Worm (Caenorhabditis elegans) whole organism, L4 larva: ENCODE data around the gene F19G12.8.

ENCODE experiments used
- Y105C5A.15 ChIP-seq: fragments of 200-800 bp; sonication (Bioruptor generic); IDR thresholded peaks from 2 replicates; pipeline ENCODE4 v1.3.6; 2022; ENCODE audit warnings: missing genetic modification characterization, missing compliant biosample characterization
- ama-1 ChIP-seq: fragments of 150-350 bp; optimal IDR thresholded peaks from 2 replicates; lab custom pipeline; 2014; ENCODE audit warnings: inconsistent platforms, mixed read lengths
- cey-2 ChIP-seq: sonication (generic microtip); optimal IDR thresholded peaks from 3 replicates; lab custom pipeline; 2017; ENCODE audit warnings: missing genetic modification characterization, mild to moderate bottlenecking, missing compliant biosample characterization, antibody characterized with exemption, borderline replicate concordance; ENCODE audit not compliant: insufficient read depth
- egl-27 ChIP-seq: sonication (generic microtip); optimal IDR thresholded peaks from 3 replicates; lab custom pipeline; 2017; ENCODE audit warnings: missing biosample characterization, missing genetic modification reagents, missing genetic modification characterization
- fkh-10 ChIP-seq: fragments of 150-350 bp; optimal IDR thresholded peaks from 2 replicates; lab custom pipeline; 2014; ENCODE audit warnings: missing biosample characterization, missing genetic modification reagents, missing genetic modification characterization
- madf-5 ChIP-seq, 2 experiments: fragments of 200-800 bp; sonication (Bioruptor generic); IDR thresholded peaks; 2 replicates each; pipeline ENCODE4 v1.3.6; 2022; ENCODE audit warnings: missing compliant biosample characterization in 2 of 2, missing genetic modification characterization in 2 of 2
- nhr-77 ChIP-seq: fragments of 150-350 bp; optimal IDR thresholded peaks from 2 replicates; lab custom pipeline; 2014; ENCODE audit warnings: missing biosample characterization, missing genetic modification characterization
- sdz-12 ChIP-seq: fragments of 200-800 bp; sonication (Bioruptor generic); optimal IDR thresholded peaks from 2 replicates; lab custom pipeline; 2018; ENCODE audit warnings: mild to moderate bottlenecking, missing genetic modification characterization, missing compliant biosample characterization

- TF ChIP-seq sdz-12 (GFP tag; lab: Kevin White, UChicago) (no peak), fkh-10 (no peak), ama-1 (lab: Kevin White, UChicago) (no peak), Y105C5A.15 (GFP tag; lab: Robert Waterston, UW) (no peak), madf-5 (GFP tag; IDR thresholded peaks at IDR 0.05; lab: Robert Waterston, UW) (no peak), cey-2 (tag; lab: Kevin White, UChicago) (no peak), nhr-77 (tag; lab: Kevin White, UChicago) (no peak), egl-27 (tag; lab: Kevin White, UChicago) (no peak)
Observed at ce11 chrX:1412844-1413243, 4.3 kb upstream of the F19G12.8 start, which contains the start of gene srh-19.
